Fruit fly (Drosophila melanogaster) whole organism, embryonic: Measurements from ENCODE around the gene Or7a.
A peak's percentile ranks its signal among the peaks of the same experiment; 100 is the strongest.

ENCODE experiments used
- Adf1 ChIP-seq: fragments of 200-800 bp; sonication (Bioruptor generic); IDR thresholded peaks from 2 replicates; pipeline ENCODE4 v1.3.6; 2022; ENCODE audit warnings: missing biosample characterization, missing genetic modification characterization
- Atf6 ChIP-seq: fragments of 200-800 bp; sonication (Bioruptor generic); IDR thresholded peaks from 2 replicates; pipeline ENCODE4 v1.3.6; 2022; ENCODE audit warnings: missing biosample characterization, missing genetic modification characterization
- B-H1 ChIP-seq: fragments of 200-800 bp; sonication (Bioruptor generic); IDR thresholded peaks from 3 replicates; pipeline ENCODE4 v1.3.6; 2022; ENCODE audit warnings: missing biosample characterization, missing genetic modification characterization
- Bgb ChIP-seq: fragments of 200-800 bp; sonication (Bioruptor generic); IDR thresholded peaks from 2 replicates; pipeline ENCODE4 v1.3.6; 2022; ENCODE audit warnings: missing biosample characterization, missing genetic modification characterization; ENCODE audit not compliant: partially characterized antibody
- CG10209 ChIP-seq: fragments of 200-800 bp; sonication (Bioruptor generic); optimal IDR thresholded peaks from 3 replicates; lab custom pipeline; 2017; ENCODE audit warnings: missing biosample characterization, mild to moderate bottlenecking, missing genetic modification characterization, missing genetic modification reagents
- CG10431 ChIP-seq: fragments of 200-800 bp; sonication (Bioruptor generic); optimal IDR thresholded peaks from 3 replicates; lab custom pipeline; 2018; ENCODE audit warnings: missing biosample characterization, mild to moderate bottlenecking, missing genetic modification characterization
- CG10543 ChIP-seq: fragments of 200-800 bp; sonication (Bioruptor generic); optimal IDR thresholded peaks from 3 replicates; lab custom pipeline; 2017; ENCODE audit warnings: missing biosample characterization, mild to moderate bottlenecking, missing genetic modification characterization, moderate library complexity
- CG11723 ChIP-seq: fragments of 200-800 bp; sonication (Bioruptor generic); optimal IDR thresholded peaks from 2 replicates; lab custom pipeline; 2017; ENCODE audit warnings: missing biosample characterization, mild to moderate bottlenecking, missing genetic modification characterization
- CG13123 ChIP-seq: fragments of 200-800 bp; sonication (Bioruptor generic); optimal IDR thresholded peaks from 2 replicates; lab custom pipeline; 2016; ENCODE audit warnings: missing biosample characterization, missing genetic modification characterization
- CG13296 ChIP-seq: fragments of 200-800 bp; sonication (Bioruptor generic); optimal IDR thresholded peaks from 3 replicates; lab custom pipeline; 2018; ENCODE audit warnings: missing biosample characterization, mild to moderate bottlenecking, missing genetic modification characterization
- CG15269 ChIP-seq: fragments of 200-800 bp; sonication (Bioruptor generic); optimal IDR thresholded peaks from 2 replicates; lab custom pipeline; 2018; ENCODE audit warnings: missing biosample characterization, mild to moderate bottlenecking, missing genetic modification characterization, moderate library complexity
- CG2120 ChIP-seq: fragments of 200-800 bp; sonication (Bioruptor generic); optimal IDR thresholded peaks from 3 replicates; lab custom pipeline; 2016; ENCODE audit warnings: missing biosample characterization, missing genetic modification characterization
- CG2678 ChIP-seq: fragments of 200-800 bp; sonication (Bioruptor generic); optimal IDR thresholded peaks from 3 replicates; lab custom pipeline; 2019; ENCODE audit warnings: missing biosample characterization, mild to moderate bottlenecking, missing genetic modification characterization, moderate library complexity
- CG30403 ChIP-seq: fragments of 200-800 bp; sonication (Bioruptor generic); optimal IDR thresholded peaks from 3 replicates; lab custom pipeline; 2016; ENCODE audit warnings: missing biosample characterization, missing genetic modification characterization
- CG6683 ChIP-seq: fragments of 200-800 bp; sonication (Bioruptor generic); optimal IDR thresholded peaks from 2 replicates; lab custom pipeline; 2017; ENCODE audit warnings: missing biosample characterization, mild to moderate bottlenecking, missing genetic modification characterization, missing genetic modification reagents
- CG6813 ChIP-seq: fragments of 200-800 bp; sonication (Bioruptor generic); optimal IDR thresholded peaks from 2 replicates; lab custom pipeline; 2017; ENCODE audit warnings: missing biosample characterization, missing genetic modification characterization, mild to moderate bottlenecking, moderate library complexity, missing genetic modification reagents
- CG8478 ChIP-seq: fragments of >200 bp; optimal IDR thresholded peaks from 2 replicates; lab custom pipeline; 2018
- CrebB ChIP-seq: fragments of 200-800 bp; sonication (Bioruptor generic); optimal IDR thresholded peaks from 3 replicates; lab custom pipeline; 2018; ENCODE audit warnings: missing biosample characterization, mild to moderate bottlenecking, missing genetic modification characterization
- Deaf1 ChIP-seq: fragments of 200-800 bp; optimal IDR thresholded peaks from 3 replicates; lab custom pipeline; 2019; ENCODE audit warnings: missing biosample characterization, mild to moderate bottlenecking, missing genetic modification characterization, moderate library complexity
- Doc3 ChIP-seq: fragments of 200-800 bp; sonication (Bioruptor generic); IDR thresholded peaks from 3 replicates; pipeline ENCODE4 v1.3.6; 2022; ENCODE audit warnings: missing biosample characterization, missing genetic modification characterization; ENCODE audit not compliant: partially characterized antibody
- Eip74EF ChIP-seq, 2 experiments: fragments of 200-800 bp in 1 of 2; fragments of >200 bp in 1 of 2; sonication (Bioruptor generic) in 1 of 2; optimal IDR thresholded peaks; 2 replicates each; lab custom pipeline; 2017 to 2019; ENCODE audit warnings: missing biosample characterization in 2 of 2, missing genetic modification characterization in 2 of 2, mild to moderate bottlenecking in 1 of 2, moderate library complexity in 1 of 2
- Fer1 ChIP-seq: fragments of 200-800 bp; sonication (Bioruptor generic); optimal IDR thresholded peaks from 2 replicates; lab custom pipeline; 2017; ENCODE audit warnings: missing biosample characterization, mild to moderate bottlenecking, missing genetic modification characterization
- HLHmδ ChIP-seq: fragments of 200-800 bp; sonication (Bioruptor generic); optimal IDR thresholded peaks from 2 replicates; lab custom pipeline; 2018; ENCODE audit warnings: missing biosample characterization, mild to moderate bottlenecking, missing genetic modification characterization, moderate library complexity
- HmgZ ChIP-seq: fragments of 200-800 bp; sonication (Bioruptor generic); optimal IDR thresholded peaks from 2 replicates; lab custom pipeline; 2018; ENCODE audit warnings: missing biosample characterization, mild to moderate bottlenecking, missing genetic modification characterization
- Myb ChIP-seq: fragments of 200-800 bp; sonication (Bioruptor generic); optimal IDR thresholded peaks from 2 replicates; lab custom pipeline; 2016; ENCODE audit warnings: missing biosample characterization, missing genetic modification characterization
- Nf-YC ChIP-seq: fragments of 200-800 bp; optimal IDR thresholded peaks from 3 replicates; lab custom pipeline; 2019; ENCODE audit warnings: missing biosample characterization, mild to moderate bottlenecking, missing genetic modification characterization, moderate library complexity
- Opbp ChIP-seq: fragments of 200-800 bp; sonication (Bioruptor generic); IDR thresholded peaks from 3 replicates; pipeline ENCODE4 v1.3.6; 2022; ENCODE audit warnings: missing biosample characterization, missing genetic modification characterization; ENCODE audit not compliant: partially characterized antibody
- PHDP ChIP-seq: fragments of 200-800 bp; sonication (Bioruptor generic); optimal IDR thresholded peaks from 3 replicates; lab custom pipeline; 2018; ENCODE audit warnings: missing biosample characterization, mild to moderate bottlenecking, missing genetic modification characterization, moderate library complexity
- Pdp1 ChIP-seq, 2 experiments: fragments of 200-800 bp; sonication (Bioruptor generic); optimal IDR thresholded peaks; 3 replicates each; lab custom pipeline; 2016; ENCODE audit warnings: missing biosample characterization in 2 of 2, missing genetic modification characterization in 2 of 2, mild to moderate bottlenecking in 1 of 2, moderate library complexity in 1 of 2
- Vsx1 ChIP-seq: fragments of 200-800 bp; sonication (Bioruptor generic); optimal IDR thresholded peaks from 2 replicates; lab custom pipeline; 2017; ENCODE audit warnings: missing biosample characterization, mild to moderate bottlenecking, missing genetic modification characterization, missing genetic modification reagents
- Xbp1 ChIP-seq: fragments of 200-800 bp; sonication (Bioruptor generic); optimal IDR thresholded peaks from 3 replicates; lab custom pipeline; 2016; ENCODE audit warnings: missing biosample characterization, mild to moderate bottlenecking, missing genetic modification characterization
- ci ChIP-seq: fragments of 200-800 bp; sonication (Bioruptor generic); IDR thresholded peaks from 3 replicates; pipeline ENCODE4 v1.3.6; 2022; ENCODE audit warnings: missing biosample characterization, missing genetic modification characterization
- croc ChIP-seq: fragments of 200-800 bp; sonication (Bioruptor generic); conservative IDR thresholded peaks from 3 replicates; pipeline ENCODE4 v1.3.6; 2022; ENCODE audit warnings: missing biosample characterization, missing genetic modification characterization
- dan ChIP-seq: fragments of 200-800 bp; sonication (Bioruptor generic); IDR thresholded peaks from 2 replicates; pipeline ENCODE4 v1.3.6; 2022; ENCODE audit warnings: missing biosample characterization, missing genetic modification characterization
- exex ChIP-seq: fragments of 200-800 bp; sonication (Bioruptor generic); optimal IDR thresholded peaks from 4 replicates; lab custom pipeline; 2018; ENCODE audit warnings: missing biosample characterization, mild to moderate bottlenecking, missing genetic modification characterization, moderate library complexity
- grn ChIP-seq: fragments of 200-800 bp; sonication (Bioruptor generic); optimal IDR thresholded peaks from 3 replicates; lab custom pipeline; 2017; ENCODE audit warnings: missing biosample characterization, missing genetic modification characterization
- kay ChIP-seq: fragments of 200-800 bp; sonication (Bioruptor generic); optimal IDR thresholded peaks from 2 replicates; lab custom pipeline; 2016; ENCODE audit warnings: missing biosample characterization, missing genetic modification characterization
- mirr ChIP-seq: fragments of 200-800 bp; sonication (Bioruptor generic); optimal IDR thresholded peaks from 3 replicates; lab custom pipeline; 2018; ENCODE audit warnings: missing biosample characterization, mild to moderate bottlenecking, missing genetic modification characterization
- pan ChIP-seq, 4 experiments: fragments of >200 bp in 3 of 4; fragments of 200-800 bp in 1 of 4; sonication (Bioruptor generic) in 1 of 4; optimal IDR thresholded peaks in 3 of 4; IDR thresholded peaks in 1 of 4; 2 replicates each; pipeline versions ENCODE4 v1.3.6 to Lab custom; 2017 to 2022; ENCODE audit warnings: missing biosample characterization in 2 of 4, missing genetic modification characterization in 2 of 4, mixed read lengths in 1 of 4
- sd ChIP-seq: fragments of 200-800 bp; sonication (Bioruptor generic); optimal IDR thresholded peaks from 3 replicates; lab custom pipeline; 2018; ENCODE audit warnings: missing biosample characterization, mild to moderate bottlenecking, missing genetic modification characterization, moderate library complexity
- sima ChIP-seq: fragments of 200-800 bp; sonication (Bioruptor generic); optimal IDR thresholded peaks from 2 replicates; lab custom pipeline; 2016; ENCODE audit warnings: missing biosample characterization, missing genetic modification characterization

Or7a gene

DNA sequence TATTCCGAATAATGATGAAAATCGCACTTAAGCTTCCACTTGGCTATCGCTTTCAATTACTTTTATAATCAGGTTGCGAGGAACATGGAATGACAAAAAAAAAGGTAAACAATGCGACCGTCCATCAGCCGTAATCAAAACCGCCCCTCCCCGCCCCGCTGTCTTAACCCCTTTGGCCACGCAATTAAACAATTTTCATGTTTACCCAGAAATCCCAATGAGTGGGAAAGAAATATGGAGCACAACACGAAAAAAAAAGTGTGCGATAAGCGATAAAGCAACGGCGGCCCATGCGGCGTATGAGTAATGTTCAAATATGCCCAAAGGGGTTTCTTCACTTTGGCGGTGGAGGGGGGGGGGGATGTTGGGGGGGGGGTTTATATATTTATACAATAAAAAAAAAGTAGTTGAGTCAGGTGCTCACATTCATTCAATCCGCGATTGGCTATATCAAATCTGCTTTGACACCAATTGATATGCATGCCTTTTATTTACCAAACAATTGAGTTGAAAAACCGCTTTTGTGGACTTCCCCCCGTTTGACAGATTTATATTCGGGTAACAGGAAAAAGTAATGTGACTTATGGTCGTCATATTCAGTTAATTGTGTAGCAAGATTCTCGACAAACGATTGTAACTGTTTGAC, 33.5 kb upstream of the Or7a start (continued):
- TF ChIP-seq Atf6 (GFP tag; lab: Robert Waterston, UW) (no peak), CG2678 (tag; lab: Kevin White, UChicago) (peak; percentile 29), ci (GFP tag; lab: Robert Waterston, UW) (peak; percentile 46; the same call in 1 of the 3 replicates), CrebB (tag; lab: Kevin White, UChicago) (no peak), Opbp (GFP tag; lab: Robert Waterston, UW) (no peak), Bgb (GFP tag; lab: Robert Waterston, UW) (no peak), CG8478 (no peak), CG13296 (GFP tag; lab: Kevin White, UChicago) (peak; percentile 34), Vsx1 (GFP tag; lab: Kevin White, UChicago) (peak; percentile 63), B-H1 (GFP tag; lab: Robert Waterston, UW) (no peak), CG13123 (GFP tag; lab: Kevin White, UChicago) (no peak), Fer1 (GFP tag; lab: Kevin White, UChicago) (peak; percentile 7), kay (peak; percentile 37), CG15269 (tag; lab: Kevin White, UChicago) (no peak), HLHmδ (GFP tag; lab: Kevin White, UChicago) (no peak), HmgZ (tag; lab: Kevin White, UChicago) (peak; percentile 35), Myb (GFP tag; lab: Kevin White, UChicago) (no peak), mirr (GFP tag; lab: Kevin White, UChicago) (peak; percentile 92), CG6813 (GFP tag; lab: Kevin White, UChicago) (peak; percentile 11), CG6683 (GFP tag; lab: Kevin White, UChicago) (no peak), sd (tag; lab: Kevin White, UChicago) (peak; percentile 90), Doc3 (GFP tag; lab: Robert Waterston, UW) (no peak), Deaf1 (tag; lab: Kevin White, UChicago) (no peak), sima (GFP tag; lab: Kevin White, UChicago) (no peak), CG2120 (GFP tag; lab: Kevin White, UChicago) (no peak), Eip74EF (GFP tag; optimal IDR thresholded peaks at IDR 0.05; lab: Kevin White, UChicago) (no peak), CG10209 (GFP tag; lab: Kevin White, UChicago) (no peak), Xbp1 (GFP tag; lab: Kevin White, UChicago) (no peak), grn (GFP tag; lab: Kevin White, UChicago) (peak; percentile 65), pan (optimal IDR thresholded peaks at IDR 0.05; lab: Kevin White, UChicago) (no peak), pan (GFP tag; optimal IDR thresholded peaks at IDR 0.05 in 1 of 2, IDR thresholded peaks at IDR 0.05 in 1 of 2) (peak in 1 of 2 experiments; percentile 13), Nf-YC (peak; percentile 30), CG11723 (GFP tag; lab: Kevin White, UChicago) (no peak), CG30403 (GFP tag; lab: Kevin White, UChicago) (no peak), Adf1 (GFP tag; lab: Robert Waterston, UW) (peak; percentile 32; the same call in 1 of the 2 replicates), PHDP (tag; lab: Kevin White, UChicago) (peak; percentile 4), CG10543 (GFP tag; lab: Kevin White, UChicago) (peak; percentile 74), exex (tag; lab: Kevin White, UChicago) (peak; percentile 95), Pdp1 (GFP tag; optimal IDR thresholded peaks at IDR 0.05; lab: Kevin White, UChicago) (peak in 1 of 2 experiments; percentile 42), croc (GFP tag; lab: Robert Waterston, UW) (no peak), CG10431 (GFP tag; lab: Kevin White, UChicago) (peak; percentile 8), dan (no peak)
